Worm (Caenorhabditis elegans) whole organism, L2 larva: ENCODE data around the gene clc-8.

ENCODE experiments used
- C34F6.9 ChIP-seq: fragments of 150-350 bp; optimal IDR thresholded peaks from 2 replicates; lab custom pipeline; 2014; ENCODE audit warnings: missing biosample characterization, missing genetic modification characterization
- Y55F3AM.14 ChIP-seq: fragments of 200-800 bp; sonication (Bioruptor generic); optimal IDR thresholded peaks from 2 replicates; lab custom pipeline; 2018; ENCODE audit warnings: mild to moderate bottlenecking, missing genetic modification characterization, missing compliant biosample characterization
- ZK546.5 ChIP-seq: sonication (generic microtip); optimal IDR thresholded peaks from 2 replicates; lab custom pipeline; 2017; ENCODE audit warnings: missing biosample characterization, missing genetic modification characterization
- aly-2 ChIP-seq: fragments of 150-350 bp; optimal IDR thresholded peaks from 2 replicates; lab custom pipeline; 2014; ENCODE audit warnings: missing biosample characterization, missing genetic modification characterization
- blmp-1 ChIP-seq: sonication (generic microtip); optimal IDR thresholded peaks from 2 replicates; lab custom pipeline; 2017; ENCODE audit warnings: missing genetic modification characterization, mild to moderate bottlenecking, missing compliant biosample characterization, antibody characterized with exemption, moderate library complexity; ENCODE audit not compliant: insufficient read depth
- ceh-82 ChIP-seq: fragments of 150-350 bp; optimal IDR thresholded peaks from 2 replicates; lab custom pipeline; 2014; ENCODE audit warnings: missing biosample characterization, missing genetic modification characterization
- crh-2 ChIP-seq: sonication (generic microtip); optimal IDR thresholded peaks from 2 replicates; lab custom pipeline; 2017; ENCODE audit warnings: missing biosample characterization, missing genetic modification characterization
- dmd-4 ChIP-seq: sonication (generic microtip); optimal IDR thresholded peaks from 2 replicates; lab custom pipeline; 2017; ENCODE audit warnings: missing biosample characterization, missing genetic modification characterization
- egl-27 ChIP-seq: sonication (generic microtip); optimal IDR thresholded peaks from 3 replicates; lab custom pipeline; 2017; ENCODE audit warnings: missing biosample characterization, missing genetic modification reagents, missing genetic modification characterization
- elt-1 ChIP-seq: fragments of 150-350 bp; optimal IDR thresholded peaks from 2 replicates; lab custom pipeline; 2014; ENCODE audit warnings: missing biosample characterization, missing genetic modification characterization
- elt-3 ChIP-seq: sonication (generic microtip); optimal IDR thresholded peaks from 2 replicates; lab custom pipeline; 2017; ENCODE audit warnings: missing biosample characterization, missing genetic modification characterization
- fos-1 ChIP-seq: fragments of 150-350 bp; optimal IDR thresholded peaks from 2 replicates; lab custom pipeline; 2014; ENCODE audit warnings: missing biosample characterization, missing genetic modification characterization
- gmeb-1 ChIP-seq: fragments of 150-350 bp; optimal IDR thresholded peaks from 2 replicates; lab custom pipeline; 2014; ENCODE audit warnings: missing biosample characterization, missing genetic modification characterization
- lin-13 ChIP-seq: fragments of 150-350 bp; optimal IDR thresholded peaks from 2 replicates; lab custom pipeline; 2014; ENCODE audit warnings: missing biosample characterization, missing genetic modification reagents, missing genetic modification characterization
- lin-39 ChIP-seq: fragments of 150-350 bp; optimal IDR thresholded peaks from 2 replicates; lab custom pipeline; 2014; ENCODE audit warnings: missing biosample characterization, missing genetic modification reagents, missing genetic modification characterization
- lsy-2 ChIP-seq, 2 experiments: fragments of 150-350 bp in 1 of 2; sonication (generic microtip) in 1 of 2; optimal IDR thresholded peaks; 2 replicates each; lab custom pipeline; 2014 to 2017; ENCODE audit warnings: missing biosample characterization in 2 of 2, missing genetic modification characterization in 2 of 2
- mab-5 ChIP-seq: fragments of 150-350 bp; optimal IDR thresholded peaks from 2 replicates; lab custom pipeline; 2014; ENCODE audit warnings: missing biosample characterization, missing genetic modification characterization
- mbf-1 ChIP-seq: sonication (generic microtip); optimal IDR thresholded peaks from 2 replicates; lab custom pipeline; 2017; ENCODE audit warnings: missing biosample characterization, missing genetic modification characterization
- mdl-1 ChIP-seq, 2 experiments: fragments of 150-350 bp in 1 of 2; sonication (generic microtip) in 1 of 2; optimal IDR thresholded peaks; 2 replicates each; lab custom pipeline; 2017; ENCODE audit warnings: missing biosample characterization in 2 of 2, missing genetic modification characterization in 2 of 2
- nhr-10 ChIP-seq: sonication (generic microtip); optimal IDR thresholded peaks from 2 replicates; lab custom pipeline; 2017; ENCODE audit warnings: missing biosample characterization, missing genetic modification characterization
- nhr-11 ChIP-seq: fragments of 150-350 bp; optimal IDR thresholded peaks from 2 replicates; lab custom pipeline; 2014; ENCODE audit warnings: missing biosample characterization, missing genetic modification characterization
- nhr-12 ChIP-seq: fragments of 150-350 bp; optimal IDR thresholded peaks from 2 replicates; lab custom pipeline; 2014; ENCODE audit warnings: missing biosample characterization, missing genetic modification characterization
- nhr-129 ChIP-seq: fragments of 150-350 bp; optimal IDR thresholded peaks from 2 replicates; lab custom pipeline; 2014; ENCODE audit warnings: missing biosample characterization, missing genetic modification characterization
- nhr-21 ChIP-seq: fragments of 150-350 bp; optimal IDR thresholded peaks from 2 replicates; lab custom pipeline; 2014; ENCODE audit warnings: missing biosample characterization, missing genetic modification characterization
- nhr-23 ChIP-seq: fragments of 150-350 bp; optimal IDR thresholded peaks from 2 replicates; lab custom pipeline; 2014; ENCODE audit warnings: missing biosample characterization, missing genetic modification reagents, missing genetic modification characterization
- nhr-237 ChIP-seq: fragments of 150-350 bp; optimal IDR thresholded peaks from 2 replicates; lab custom pipeline; 2014; ENCODE audit warnings: missing biosample characterization, missing genetic modification characterization
- nhr-25 ChIP-seq: fragments of 150-350 bp; sonication (generic microtip); optimal IDR thresholded peaks from 3 replicates; lab custom pipeline; 2014; ENCODE audit warnings: missing biosample characterization, missing genetic modification characterization
- nhr-6 ChIP-seq: fragments of 150-350 bp; optimal IDR thresholded peaks from 2 replicates; lab custom pipeline; 2014; ENCODE audit warnings: missing biosample characterization, missing genetic modification characterization
- nhr-77 ChIP-seq: fragments of 150-350 bp; optimal IDR thresholded peaks from 2 replicates; lab custom pipeline; 2014; ENCODE audit warnings: missing biosample characterization, missing genetic modification characterization
- skn-1 ChIP-seq: sonication (generic microtip); optimal IDR thresholded peaks from 2 replicates; lab custom pipeline; 2017; ENCODE audit warnings: missing biosample characterization, missing genetic modification characterization
- sma-3 ChIP-seq: sonication (generic microtip); optimal IDR thresholded peaks from 2 replicates; lab custom pipeline; 2016; ENCODE audit warnings: missing genetic modification reagents, missing genetic modification characterization, missing compliant biosample characterization
- sma-9 ChIP-seq, 2 experiments: fragments of 150-350 bp in 1 of 2; sonication (generic microtip) in 1 of 2; optimal IDR thresholded peaks; 2 replicates each; lab custom pipeline; 2014 to 2016; ENCODE audit warnings: missing genetic modification characterization in 2 of 2, mild to moderate bottlenecking in 1 of 2, missing biosample characterization in 1 of 2, missing compliant biosample characterization in 1 of 2, missing genetic modification reagents in 1 of 2, moderate library complexity in 1 of 2
- unc-39 ChIP-seq: fragments of 150-350 bp; optimal IDR thresholded peaks from 2 replicates; lab custom pipeline; 2014; ENCODE audit warnings: missing biosample characterization, missing genetic modification characterization
- unc-62 ChIP-seq: fragments of 150-350 bp; optimal IDR thresholded peaks from 2 replicates; lab custom pipeline; 2014; ENCODE audit warnings: missing biosample characterization, missing genetic modification reagents, missing genetic modification characterization
- ztf-1 ChIP-seq: fragments of 200-800 bp; sonication (Bioruptor generic); conservative IDR thresholded peaks from 2 replicates; pipeline ENCODE4 v1.3.6; 2022; ENCODE audit warnings: missing genetic modification characterization, missing compliant biosample characterization
- ztf-11 ChIP-seq: sonication (generic microtip); optimal IDR thresholded peaks from 2 replicates; lab custom pipeline; 2017; ENCODE audit warnings: missing biosample characterization, missing genetic modification characterization
- ztf-4 ChIP-seq: fragments of 150-350 bp; optimal IDR thresholded peaks from 2 replicates; lab custom pipeline; 2014; ENCODE audit warnings: missing biosample characterization, missing genetic modification characterization

The clc-8 gene

DNA sequence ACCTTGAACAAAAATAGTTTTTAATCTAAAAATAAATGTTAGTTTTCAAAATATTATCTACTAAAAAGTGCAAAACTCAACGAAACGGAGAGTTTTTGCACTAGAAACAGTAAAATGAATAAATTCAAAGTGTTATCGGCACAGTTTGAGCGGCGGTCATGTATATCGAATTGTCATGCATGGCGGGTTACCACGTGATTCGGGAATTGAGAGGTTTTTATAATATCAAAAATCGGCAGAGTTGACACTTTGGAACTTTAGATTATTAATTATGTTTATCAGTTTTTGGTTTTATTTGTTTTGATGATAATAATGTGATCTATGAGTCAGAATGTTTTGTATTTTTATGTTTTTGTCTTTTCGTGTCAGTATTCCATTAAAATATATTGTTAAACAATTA lies 19.4 kb downstream of the clc-8 start (continued):
- no peak for TF ChIP-seq nhr-23 (tag; lab: Kevin White, UChicago)
- TF ChIP-seq nhr-10 (tag; lab: Kevin White, UChicago): no peak
- no peak for TF ChIP-seq ceh-82 (tag; lab: Kevin White, UChicago)
- peak; percentile 63 for TF ChIP-seq fos-1
- TF ChIP-seq nhr-12 (tag; lab: Kevin White, UChicago): no peak
- no peak for TF ChIP-seq ztf-1 (GFP tag; lab: Robert Waterston, UW)
- peak; percentile 3 for TF ChIP-seq crh-2 (tag; lab: Kevin White, UChicago)
- TF ChIP-seq ZK546.5: no peak
- no peak for TF ChIP-seq nhr-77 (tag; lab: Kevin White, UChicago)
- TF ChIP-seq nhr-129 (tag; lab: Kevin White, UChicago): no peak
- TF ChIP-seq lin-39 (tag; lab: Kevin White, UChicago): no peak
- peak; percentile 82 for TF ChIP-seq skn-1 (tag; lab: Kevin White, UChicago)
- TF ChIP-seq C34F6.9: no peak
- TF ChIP-seq mbf-1 (tag; lab: Kevin White, UChicago): no peak
- no peak for TF ChIP-seq ztf-11 (tag; lab: Kevin White, UChicago)
- no peak for TF ChIP-seq ztf-4
- peak; percentile 29 for TF ChIP-seq gmeb-1 (tag; lab: Kevin White, UChicago)
- TF ChIP-seq sma-9 (GFP tag; optimal IDR thresholded peaks at IDR 0.05; lab: Kevin White, UChicago): peak; percentile 42
- TF ChIP-seq sma-9 (tag; optimal IDR thresholded peaks at IDR 0.05; lab: Kevin White, UChicago): no peak
- TF ChIP-seq nhr-6 (tag; lab: Kevin White, UChicago): no peak
- no peak for TF ChIP-seq unc-39
- TF ChIP-seq elt-1 (tag; lab: Kevin White, UChicago): no peak
- no peak for TF ChIP-seq elt-3 (tag; lab: Kevin White, UChicago)
- no peak for TF ChIP-seq lsy-2 (tag; optimal IDR thresholded peaks at IDR 0.05; lab: Kevin White, UChicago)
- TF ChIP-seq mab-5 (tag; lab: Kevin White, UChicago): no peak
- no peak for TF ChIP-seq nhr-237 (tag; lab: Kevin White, UChicago)
- no peak for TF ChIP-seq dmd-4 (tag; lab: Kevin White, UChicago)
- no peak for TF ChIP-seq blmp-1 (tag; lab: Kevin White, UChicago)

- TF ChIP-seq Y55F3AM.14 (GFP tag; lab: Kevin White, UChicago) (no peak), egl-27 (tag; lab: Kevin White, UChicago) (peak; percentile 23), skn-1 (tag; lab: Kevin White, UChicago) (peak; percentile 76), fos-1 (peak; percentile 98), unc-39 (no peak), blmp-1 (tag; lab: Kevin White, UChicago) (no peak), sma-3 (GFP tag; lab: Kevin White, UChicago) (peak; percentile 42), crh-2 (tag; lab: Kevin White, UChicago) (peak; percentile 55), mdl-1 (tag; optimal IDR thresholded peaks at IDR 0.05; lab: Kevin White, UChicago) (peak in 1 of 2 experiments; percentile 69), gmeb-1 (tag; lab: Kevin White, UChicago) (peak; percentile 61)
Measured at ce11 chrIV:14414200-14414599, 20.3 kb downstream of the clc-8 start.

ce11 chrIV:14417128-14417527 lies 23.2 kb downstream of the clc-8 start, which contains the start of gene F55B11.6:
TSS of gene F55B11.6 (minus strand) at chrIV:14417228.
- TF ChIP-seq lin-39 (tag; lab: Kevin White, UChicago) (no peak), nhr-25 (tag; lab: Kevin White, UChicago) (no peak), fos-1 (no peak), egl-27 (tag; lab: Kevin White, UChicago) (no peak), unc-62 (GFP tag; lab: Kevin White, UChicago) (no peak), nhr-23 (tag; lab: Kevin White, UChicago) (no peak), lin-13 (GFP tag; lab: Kevin White, UChicago) (no peak), mdl-1 (tag; optimal IDR thresholded peaks at IDR 0.05; lab: Kevin White, UChicago) (no peak), blmp-1 (tag; lab: Kevin White, UChicago) (no peak), nhr-129 (tag; lab: Kevin White, UChicago) (no peak), nhr-11 (no peak), nhr-6 (tag; lab: Kevin White, UChicago) (no peak), aly-2 (tag; lab: Kevin White, UChicago) (no peak), elt-3 (tag; lab: Kevin White, UChicago) (no peak), lsy-2 (tag; optimal IDR thresholded peaks at IDR 0.05; lab: Kevin White, UChicago) (no peak), ztf-4 (no peak), nhr-21 (tag; lab: Kevin White, UChicago) (no peak)
